Fruit fly (Drosophila melanogaster): ENCODE data around the gene CG7523.

The CG7523 gene

DNA sequence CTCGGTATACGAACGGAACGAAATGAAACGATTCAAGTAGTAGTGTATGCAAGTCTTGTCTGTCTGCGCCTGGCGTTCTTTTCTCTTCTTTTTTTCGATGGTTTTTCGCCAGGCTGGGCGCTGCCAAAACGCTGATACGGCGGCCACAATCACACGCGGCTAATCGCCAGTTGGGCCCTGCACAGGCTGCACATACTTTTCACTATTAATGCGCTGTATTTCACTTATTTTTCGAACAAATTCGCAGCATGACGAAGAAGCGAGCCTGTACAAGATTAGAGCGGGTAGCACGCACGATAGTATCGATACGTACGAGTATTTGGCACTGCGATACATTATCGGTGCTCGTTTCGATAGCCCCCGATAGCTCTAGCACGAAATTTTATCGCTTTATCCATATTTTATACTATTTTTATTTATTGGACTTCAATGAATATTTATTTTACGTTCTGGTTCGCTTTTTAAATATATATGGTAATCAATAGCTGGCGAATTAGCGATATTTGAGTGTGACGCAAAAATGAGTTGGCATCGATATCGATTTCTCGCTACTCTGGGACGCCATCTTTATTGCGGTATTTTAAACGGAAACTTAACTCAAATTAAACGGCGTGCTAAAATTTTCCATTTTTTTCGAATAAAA, 47.5 kb upstream of the CG7523 start, which contains the start of gene osa (continued):
- no peak for TF ChIP-seq grn (GFP tag; optimal IDR thresholded peaks at IDR 0.05)
- peak; percentile 3 for TF ChIP-seq dmrt99B (tag; optimal IDR thresholded peaks at IDR 0.05)
- no peak for TF ChIP-seq usp (GFP tag; optimal IDR thresholded peaks at IDR 0.05)
- no peak for TF ChIP-seq gcm2 (GFP tag; optimal IDR thresholded peaks at IDR 0.05)
- no peak for TF ChIP-seq Doc3 (GFP tag; IDR thresholded peaks at IDR 0.05; ENCODE audit: partially characterized antibody)
- no peak for TF ChIP-seq CG4328 (GFP tag; optimal IDR thresholded peaks at IDR 0.05)
- no peak for TF ChIP-seq D (optimal IDR thresholded peaks at IDR 0.05)
- TF ChIP-seq D (GFP tag; optimal IDR thresholded peaks at IDR 0.05), result no peak
- no peak for TF ChIP-seq CG12299 (tag; optimal IDR thresholded peaks at IDR 0.05)
- TF ChIP-seq CG10959 (GFP tag; IDR thresholded peaks at IDR 0.05), result no peak
- TF ChIP-seq sens-2 (GFP tag; IDR thresholded peaks at IDR 0.05), result no peak
- peak; percentile 85 for TF ChIP-seq Med (GFP tag)
- TF ChIP-seq CG12659 (GFP tag; optimal IDR thresholded peaks at IDR 0.05), result peak; percentile 49
- TF ChIP-seq Side (GFP tag; optimal IDR thresholded peaks at IDR 0.05), result no peak
- no peak for TF ChIP-seq CG8478 (optimal IDR thresholded peaks at IDR 0.05)
- no peak for TF ChIP-seq zen2 (GFP tag; IDR thresholded peaks at IDR 0.05; ENCODE audit: partially characterized antibody)
- no peak for TF ChIP-seq C15 (GFP tag; IDR thresholded peaks at IDR 0.05)
- no peak for TF ChIP-seq B-H1 (GFP tag; IDR thresholded peaks at IDR 0.05)
- no peak for TF ChIP-seq CG1233 (GFP tag; optimal IDR thresholded peaks at IDR 0.05)
- no peak for TF ChIP-seq Dfd (GFP tag; optimal IDR thresholded peaks at IDR 0.05)
- no peak for TF ChIP-seq CG34376 (GFP tag; optimal IDR thresholded peaks at IDR 0.05)
- TF ChIP-seq tio (GFP tag; optimal IDR thresholded peaks at IDR 0.05), result no peak
- TF ChIP-seq slou (GFP tag; optimal IDR thresholded peaks at IDR 0.05), result no peak
- TF ChIP-seq Aef1 (GFP tag; IDR thresholded peaks at IDR 0.05), result no peak
- TF ChIP-seq tap (tag; optimal IDR thresholded peaks at IDR 0.05), result no peak
- TF ChIP-seq lbe (GFP tag; optimal IDR thresholded peaks at IDR 0.05), result peak; percentile 54
- TF ChIP-seq mirr (GFP tag; optimal IDR thresholded peaks at IDR 0.05), result no peak
- no peak for TF ChIP-seq jing (GFP tag; optimal IDR thresholded peaks at IDR 0.05)
- TF ChIP-seq Sox102F (GFP tag; optimal IDR thresholded peaks at IDR 0.05), result no peak
- no peak for TF ChIP-seq fru (optimal IDR thresholded peaks at IDR 0.05)
- TF ChIP-seq Atf-2 (GFP tag; optimal IDR thresholded peaks at IDR 0.05), result no peak
- no peak for TF ChIP-seq org-1 (GFP tag; optimal IDR thresholded peaks at IDR 0.05)
- TF ChIP-seq vnd (GFP tag; IDR thresholded peaks at IDR 0.05; ENCODE audit: partially characterized antibody), result no peak
- no peak for TF ChIP-seq Hr51 (GFP tag; optimal IDR thresholded peaks at IDR 0.05)
- TF ChIP-seq CG9609 (GFP tag; optimal IDR thresholded peaks at IDR 0.05), result peak; percentile 9
- peak; percentile 29 for TF ChIP-seq sug (tag; optimal IDR thresholded peaks at IDR 0.05)
- TF ChIP-seq cas (GFP tag; IDR thresholded peaks at IDR 0.05), result no peak
- no peak for TF ChIP-seq CG2129 (GFP tag; IDR thresholded peaks at IDR 0.05; ENCODE audit: partially characterized antibody)
- peak; percentile 32 for TF ChIP-seq CG1603 (tag; optimal IDR thresholded peaks at IDR 0.05)
- no peak for TF ChIP-seq vfl (GFP tag; optimal IDR thresholded peaks at IDR 0.05)
- no peak for TF ChIP-seq BtbVII (GFP tag; optimal IDR thresholded peaks at IDR 0.05)
- no peak for TF ChIP-seq CG1647 (GFP tag; optimal IDR thresholded peaks at IDR 0.05)
- no peak for TF ChIP-seq kah (GFP tag; optimal IDR thresholded peaks at IDR 0.05)
- TF ChIP-seq dati (GFP tag; IDR thresholded peaks at IDR 0.05), result no peak
- no peak for TF ChIP-seq chinmo (GFP tag; IDR thresholded peaks at IDR 0.05; ENCODE audit: partially characterized antibody)
- no peak for TF ChIP-seq CG12071 (GFP tag; optimal IDR thresholded peaks at IDR 0.05)
- TF ChIP-seq yki (optimal IDR thresholded peaks at IDR 0.05), result no peak
- no peak for TF ChIP-seq CG14441 (GFP tag; IDR thresholded peaks at IDR 0.05)
- TF ChIP-seq Deaf1 (tag; optimal IDR thresholded peaks at IDR 0.05), result peak; percentile 82
- no peak for TF ChIP-seq row (GFP tag; IDR thresholded peaks at IDR 0.05)
- TF ChIP-seq Sin3A (optimal IDR thresholded peaks at IDR 0.05), result peak; percentile 97
- TF ChIP-seq GATAe (GFP tag; conservative IDR thresholded peaks at IDR 0.05), result no peak
- TF ChIP-seq lab (GFP tag; optimal IDR thresholded peaks at IDR 0.05), result peak; percentile 18
